Worm (Caenorhabditis elegans): ENCODE results near the gene lact-5.
A peak's percentile ranks its signal among the peaks of the same experiment; 100 is the strongest.

The lact-5 gene

ce11 chrII:4857086-4857485 lies 35.5 kb upstream of the lact-5 start:
- TF ChIP-seq mec-3 (tag; optimal IDR thresholded peaks at IDR 0.05; ENCODE audit: borderline replicate concordance) (no peak), elt-2 (tag; optimal IDR thresholded peaks at IDR 0.05) (peak; percentile 98), pha-4 (tag; optimal IDR thresholded peaks at IDR 0.05) (no peak), K02D7.2 (tag; optimal IDR thresholded peaks at IDR 0.05) (no peak)

- TF ChIP-seq ceh-30 (tag; optimal IDR thresholded peaks at IDR 0.05) (no peak), ttx-3 (tag; optimal IDR thresholded peaks at IDR 0.05) (no peak), unc-55 (GFP tag; optimal IDR thresholded peaks at IDR 0.05) (no peak)
These were observed 34.6 kb upstream of the lact-5 start for ce11 chrII:4856113-4856512.

ce11 chrII:4855489-4855888 lies 34.0 kb upstream of the lact-5 start:
- TF ChIP-seq unc-42 (tag; optimal IDR thresholded peaks at IDR 0.05) (peak; percentile 22), ttx-3 (tag; optimal IDR thresholded peaks at IDR 0.05) (no peak)

- TF ChIP-seq lin-11 (tag; optimal IDR thresholded peaks at IDR 0.05) = no peak
- TF ChIP-seq unc-42 (tag; optimal IDR thresholded peaks at IDR 0.05) = no peak
- no peak for TF ChIP-seq pag-3 (tag; optimal IDR thresholded peaks at IDR 0.05; ENCODE audit: borderline replicate concordance)
- no peak for TF ChIP-seq nhr-11 (tag; optimal IDR thresholded peaks at IDR 0.05)
- TF ChIP-seq ceh-18 (tag; optimal IDR thresholded peaks at IDR 0.05) = no peak
These were observed 33.2 kb upstream of the lact-5 start for ce11 chrII:4854761-4855160.

- TF ChIP-seq unc-42 (tag; optimal IDR thresholded peaks at IDR 0.05) (peak; percentile 76), ceh-19 (GFP tag; optimal IDR thresholded peaks at IDR 0.05) (no peak), hlh-8 (tag; optimal IDR thresholded peaks at IDR 0.05) (peak; percentile 11), K02D7.2 (tag; optimal IDR thresholded peaks at IDR 0.05) (no peak), T23F11.4 (GFP tag; optimal IDR thresholded peaks at IDR 0.05) (peak; percentile 40), elt-2 (tag; optimal IDR thresholded peaks at IDR 0.05) (peak; percentile 92), elt-4 (tag; optimal IDR thresholded peaks at IDR 0.05) (no peak), fkh-6 (tag; optimal IDR thresholded peaks at IDR 0.05) (no peak), pha-4 (tag; optimal IDR thresholded peaks at IDR 0.05) (no peak), C38D4.7 (GFP tag; optimal IDR thresholded peaks at IDR 0.05) (peak; percentile 24), ceh-22 (tag; optimal IDR thresholded peaks at IDR 0.05) (no peak), gmeb-2 (tag; optimal IDR thresholded peaks at IDR 0.05) (peak; percentile 19), F13H6.1 (tag; optimal IDR thresholded peaks at IDR 0.05) (no peak), pag-3 (tag; optimal IDR thresholded peaks at IDR 0.05; ENCODE audit: borderline replicate concordance) (no peak), ttx-3 (tag; optimal IDR thresholded peaks at IDR 0.05) (peak; percentile 30), unc-86 (tag; optimal IDR thresholded peaks at IDR 0.05) (peak; percentile 68), eyg-1 (tag; optimal IDR thresholded peaks at IDR 0.05) (no peak), C08G9.2 (tag; optimal IDR thresholded peaks at IDR 0.05) (peak; percentile 45), sdc-2 (tag; optimal IDR thresholded peaks at IDR 0.05) (peak; percentile 10), fax-1 (tag; optimal IDR thresholded peaks at IDR 0.05) (peak; percentile 1), Y22D7AL.16 (tag; optimal IDR thresholded peaks at IDR 0.05) (peak; percentile 33), dve-1 (tag; optimal IDR thresholded peaks at IDR 0.05) (peak; percentile 46), hlh-15 (tag; optimal IDR thresholded peaks at IDR 0.05) (no peak), sox-4 (tag; optimal IDR thresholded peaks at IDR 0.05) (peak; percentile 56), lim-6 (tag; optimal IDR thresholded peaks at IDR 0.05) (peak; percentile 5), tbx-7 (tag; optimal IDR thresholded peaks at IDR 0.05) (no peak), pax-1 (tag; optimal IDR thresholded peaks at IDR 0.05) (peak; percentile 20), pha-2 (tag; optimal IDR thresholded peaks at IDR 0.05) (peak; percentile 44), unc-55 (GFP tag; optimal IDR thresholded peaks at IDR 0.05) (peak; percentile 52), ceh-48 (tag; optimal IDR thresholded peaks at IDR 0.05) (peak; percentile 30), fkh-10 (GFP tag; optimal IDR thresholded peaks at IDR 0.05) (no peak), ref-2 (tag; optimal IDR thresholded peaks at IDR 0.05) (peak; percentile 28), nhr-232 (tag; optimal IDR thresholded peaks at IDR 0.05) (peak; percentile 6), odd-2 (tag; optimal IDR thresholded peaks at IDR 0.05) (no peak), ceh-2 (tag; optimal IDR thresholded peaks at IDR 0.05) (peak; percentile 29), pqm-1 (tag; optimal IDR thresholded peaks at IDR 0.05) (no peak), ceh-31 (tag; optimal IDR thresholded peaks at IDR 0.05) (peak; percentile 60), ceh-18 (tag; optimal IDR thresholded peaks at IDR 0.05) (peak; percentile 60), ets-4 (tag; optimal IDR thresholded peaks at IDR 0.05) (peak; percentile 6), madf-2 (tag; optimal IDR thresholded peaks at IDR 0.05) (peak; percentile 26)
These were observed 30.1 kb upstream of the lact-5 start, which contains the start of gene dnj-9 for ce11 chrII:4851594-4852106. TSS of gene dnj-9 (plus strand) at chrII:4852056.

Data from whole organism, late embryonic.